Worm (Caenorhabditis elegans) whole organism, L4 larva: ENCODE results near the gene best-4.

Experiments used
- T26A8.4 ChIP-seq: fragments of 200-800 bp; sonication (Bioruptor generic); IDR thresholded peaks from 2 replicates; pipeline ENCODE4 v1.3.6; 2022; ENCODE audit warnings: missing genetic modification characterization, missing compliant biosample characterization
- Y48G9A.11 ChIP-seq: fragments of 200-800 bp; sonication (Bioruptor generic); IDR thresholded peaks from 2 replicates; pipeline ENCODE4 v1.3.6; 2022; ENCODE audit warnings: missing genetic modification reagents, missing genetic modification characterization, missing compliant biosample characterization
- Y5F2A.4 ChIP-seq: fragments of 200-800 bp; sonication (Bioruptor generic); optimal IDR thresholded peaks from 2 replicates; lab custom pipeline; 2018; ENCODE audit warnings: mild to moderate bottlenecking, missing genetic modification characterization, missing compliant biosample characterization
- ama-1 ChIP-seq: fragments of 150-350 bp; optimal IDR thresholded peaks from 2 replicates; lab custom pipeline; 2014; ENCODE audit warnings: inconsistent platforms, mixed read lengths
- nhr-237 ChIP-seq: sonication (generic microtip); optimal IDR thresholded peaks from 2 replicates; lab custom pipeline; 2017; ENCODE audit warnings: missing biosample characterization, missing genetic modification characterization
- nhr-48 ChIP-seq: sonication (generic microtip); optimal IDR thresholded peaks from 2 replicates; lab custom pipeline; 2016; ENCODE audit warnings: mild to moderate bottlenecking, missing genetic modification characterization, missing compliant biosample characterization
- php-3 ChIP-seq: fragments of 200-800 bp; sonication (Bioruptor generic); IDR thresholded peaks from 2 replicates; pipeline ENCODE4 v1.3.6; 2022; ENCODE audit warnings: missing genetic modification reagents, missing genetic modification characterization, missing compliant biosample characterization
- saeg-2 ChIP-seq: fragments of 200-800 bp; sonication (Bioruptor generic); IDR thresholded peaks from 2 replicates; pipeline ENCODE4 v1.3.6; 2022; ENCODE audit warnings: missing genetic modification reagents, missing genetic modification characterization, missing compliant biosample characterization

DNA sequence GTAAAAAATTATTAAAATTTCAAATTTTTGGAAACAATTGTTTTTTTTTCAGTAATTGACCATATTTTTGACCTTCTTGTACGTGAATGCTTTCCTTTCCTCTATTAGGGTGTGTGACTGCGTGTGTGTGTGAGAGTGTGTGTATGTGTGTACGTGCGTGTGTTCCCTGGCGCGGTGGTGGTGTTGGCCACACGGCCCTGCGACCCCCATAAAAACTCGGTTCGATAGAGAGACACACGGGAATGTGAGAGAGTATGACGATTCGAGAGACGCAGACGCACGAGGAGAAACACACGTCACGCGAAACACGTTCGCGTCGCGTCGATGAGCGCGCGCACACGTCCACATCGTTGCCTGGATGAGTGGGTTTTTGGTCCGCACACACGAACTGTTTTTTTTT, 7.1 kb upstream of the best-4 start:
- TF ChIP-seq ama-1 = no peak
- peak; percentile 75 for TF ChIP-seq nhr-48 (tag; lab: Kevin White, UChicago)
- TF ChIP-seq saeg-2 (GFP tag; lab: Robert Waterston, UW) = 0 out of 2 replicates have a peak, but pooled peaks have one; percentile 53
- no peak for TF ChIP-seq Y5F2A.4 (GFP tag; lab: Kevin White, UChicago)
- no peak for TF ChIP-seq nhr-237
- peak; percentile 72 for TF ChIP-seq php-3 (GFP tag; lab: Robert Waterston, UW)
- peak; percentile 68; the same call in 1 of the 2 replicates for TF ChIP-seq T26A8.4 (GFP tag; lab: Robert Waterston, UW)
- TF ChIP-seq Y48G9A.11 (GFP tag; lab: Robert Waterston, UW) = no peak
